Worm (Caenorhabditis elegans) whole organism, mixed stage, embryonic: ENCODE data around the gene F37C12.10.
A peak's percentile ranks its signal among the peaks of the same experiment; 100 is the strongest.

Experiments used
- M03D4.4 ChIP-seq: sonication (generic microtip); optimal IDR thresholded peaks from 2 replicates; lab custom pipeline; 2017; ENCODE audit warnings: mild to moderate bottlenecking, missing genetic modification characterization, missing compliant biosample characterization
- bed-3 ChIP-seq: fragments of 200-800 bp; sonication (Bioruptor generic); optimal IDR thresholded peaks from 3 replicates; lab custom pipeline; 2018; ENCODE audit warnings: mild to moderate bottlenecking, missing genetic modification characterization, moderate library complexity, missing compliant biosample characterization
- blmp-1 ChIP-seq: fragments of 150-350 bp; optimal IDR thresholded peaks from 2 replicates; lab custom pipeline; 2014; ENCODE audit warnings: missing biosample characterization, missing genetic modification characterization
- ceh-39 ChIP-seq: fragments of 150-350 bp; optimal IDR thresholded peaks from 2 replicates; lab custom pipeline; 2014; ENCODE audit warnings: missing biosample characterization, missing genetic modification characterization
- ceh-83 ChIP-seq: fragments of 200-800 bp; sonication (Bioruptor generic); optimal IDR thresholded peaks from 2 replicates; lab custom pipeline; 2018; ENCODE audit warnings: mild to moderate bottlenecking, missing genetic modification characterization, missing compliant biosample characterization
- ces-1 ChIP-seq: fragments of 150-350 bp; optimal IDR thresholded peaks from 2 replicates; lab custom pipeline; 2014; ENCODE audit warnings: missing biosample characterization, missing genetic modification reagents, missing genetic modification characterization
- cnd-1 ChIP-seq: fragments of 200-800 bp; sonication (Bioruptor generic); optimal IDR thresholded peaks from 2 replicates; lab custom pipeline; 2018; ENCODE audit warnings: mild to moderate bottlenecking, missing genetic modification characterization, missing compliant biosample characterization
- drap-1 ChIP-seq: fragments of 200-800 bp; sonication (Bioruptor generic); optimal IDR thresholded peaks from 3 replicates; lab custom pipeline; 2018; ENCODE audit warnings: mild to moderate bottlenecking, missing genetic modification characterization, missing compliant biosample characterization
- elt-1 ChIP-seq: sonication (generic microtip); optimal IDR thresholded peaks from 2 replicates; lab custom pipeline; 2017; ENCODE audit warnings: missing genetic modification characterization, mild to moderate bottlenecking, missing compliant biosample characterization, antibody characterized with exemption, moderate library complexity, borderline replicate concordance; ENCODE audit not compliant: insufficient read depth
- elt-3 ChIP-seq: fragments of 150-350 bp; optimal IDR thresholded peaks from 2 replicates; lab custom pipeline; 2014; ENCODE audit warnings: missing biosample characterization, missing genetic modification characterization
- flh-1 ChIP-seq: fragments of 200-800 bp; sonication (Bioruptor generic); optimal IDR thresholded peaks from 2 replicates; lab custom pipeline; 2018; ENCODE audit warnings: mild to moderate bottlenecking, missing genetic modification characterization, moderate library complexity, missing compliant biosample characterization
- ham-2 ChIP-seq: fragments of 200-800 bp; sonication (Bioruptor generic); optimal IDR thresholded peaks from 2 replicates; lab custom pipeline; 2018; ENCODE audit warnings: mild to moderate bottlenecking, missing genetic modification characterization, missing compliant biosample characterization
- hlh-1 ChIP-seq: fragments of 150-350 bp; optimal IDR thresholded peaks from 2 replicates; lab custom pipeline; 2014; ENCODE audit warnings: missing biosample characterization, missing genetic modification reagents, missing genetic modification characterization
- lin-13 ChIP-seq: fragments of 150-350 bp; optimal IDR thresholded peaks from 2 replicates; lab custom pipeline; 2014; ENCODE audit warnings: missing biosample characterization, missing genetic modification characterization
- lin-32 ChIP-seq: fragments of 200-800 bp; sonication (Bioruptor generic); optimal IDR thresholded peaks from 2 replicates; lab custom pipeline; 2018; ENCODE audit warnings: mild to moderate bottlenecking, missing genetic modification characterization, missing compliant biosample characterization
- lsy-2 ChIP-seq: fragments of 150-350 bp; optimal IDR thresholded peaks from 2 replicates; lab custom pipeline; 2014; ENCODE audit warnings: missing biosample characterization, missing genetic modification characterization
- mab-5 ChIP-seq: fragments of 150-350 bp; optimal IDR thresholded peaks from 2 replicates; lab custom pipeline; 2014; ENCODE audit warnings: missing biosample characterization, missing genetic modification characterization
- mep-1 ChIP-seq: fragments of 150-350 bp; optimal IDR thresholded peaks from 2 replicates; lab custom pipeline; 2017; ENCODE audit warnings: missing biosample characterization, missing genetic modification reagents, missing genetic modification characterization, inconsistent platforms
- mls-2 ChIP-seq: sonication (generic microtip); optimal IDR thresholded peaks from 2 replicates; lab custom pipeline; 2016; ENCODE audit warnings: mild to moderate bottlenecking, missing genetic modification characterization, moderate library complexity, missing compliant biosample characterization
- nhr-12 ChIP-seq: fragments of 150-350 bp; optimal IDR thresholded peaks from 2 replicates; lab custom pipeline; 2014; ENCODE audit warnings: missing biosample characterization, missing genetic modification characterization
- nhr-237 ChIP-seq: fragments of 150-350 bp; optimal IDR thresholded peaks from 2 replicates; lab custom pipeline; 2014; ENCODE audit warnings: missing biosample characterization, missing genetic modification characterization
- nhr-28 ChIP-seq: fragments of 150-350 bp; optimal IDR thresholded peaks from 2 replicates; lab custom pipeline; 2014; ENCODE audit warnings: missing biosample characterization, missing genetic modification characterization
- nhr-76 ChIP-seq: sonication (generic microtip); optimal IDR thresholded peaks from 2 replicates; lab custom pipeline; 2017; ENCODE audit warnings: missing biosample characterization, missing genetic modification characterization
- pha-4 ChIP-seq: fragments of 150-350 bp; optimal IDR thresholded peaks from 2 replicates; lab custom pipeline; 2018; ENCODE audit warnings: missing biosample characterization, missing genetic modification reagents, missing genetic modification characterization
- sem-2 ChIP-seq: fragments of 200-800 bp; sonication (Bioruptor generic); optimal IDR thresholded peaks from 2 replicates; lab custom pipeline; 2018; ENCODE audit warnings: mild to moderate bottlenecking, missing genetic modification characterization, missing compliant biosample characterization
- snpc-4 ChIP-seq: fragments of 150-350 bp; optimal IDR thresholded peaks from 2 replicates; lab custom pipeline; 2014; ENCODE audit warnings: missing biosample characterization, missing genetic modification characterization
- sptf-1 ChIP-seq: sonication (generic microtip); optimal IDR thresholded peaks from 2 replicates; lab custom pipeline; 2017; ENCODE audit warnings: mild to moderate bottlenecking, missing genetic modification characterization, moderate library complexity, missing compliant biosample characterization
- tbx-8 ChIP-seq: fragments of 200-800 bp; sonication (Bioruptor generic); optimal IDR thresholded peaks from 2 replicates; lab custom pipeline; 2018; ENCODE audit warnings: mild to moderate bottlenecking, missing genetic modification characterization, moderate library complexity, missing compliant biosample characterization
- unc-120 ChIP-seq: sonication (generic microtip); optimal IDR thresholded peaks from 2 replicates; lab custom pipeline; 2017; ENCODE audit warnings: missing genetic modification characterization, missing compliant biosample characterization; ENCODE audit not compliant: poor library complexity, severe bottlenecking
- unc-62 ChIP-seq: fragments of 150-350 bp; optimal IDR thresholded peaks from 2 replicates; lab custom pipeline; 2014; ENCODE audit warnings: missing biosample characterization, missing genetic modification reagents, missing genetic modification characterization
- zip-8 ChIP-seq: fragments of 150-350 bp; optimal IDR thresholded peaks from 2 replicates; lab custom pipeline; 2014; ENCODE audit warnings: missing biosample characterization, missing genetic modification characterization
- ztf-11 ChIP-seq: fragments of 150-350 bp; optimal IDR thresholded peaks from 2 replicates; lab custom pipeline; 2014; ENCODE audit warnings: missing biosample characterization, missing genetic modification characterization

F37C12.10 gene

DNA sequence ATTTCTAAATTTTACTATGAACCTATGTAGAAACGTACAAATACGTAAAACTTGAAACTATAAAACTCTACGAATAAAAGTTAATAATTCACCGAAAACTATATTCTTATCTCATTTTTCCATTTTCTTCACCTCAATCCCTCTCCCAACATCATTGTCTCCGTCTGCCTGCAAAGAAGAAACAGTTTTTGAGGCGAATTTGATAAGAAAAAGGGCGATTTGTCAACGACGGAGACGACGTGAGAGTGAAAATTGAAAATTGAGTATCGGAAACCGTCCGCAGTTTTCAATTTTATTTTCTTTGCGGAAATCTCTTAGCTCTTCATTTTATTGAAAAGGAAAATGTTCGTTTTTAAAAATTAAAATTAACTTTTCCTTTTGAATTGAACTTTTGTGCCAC lies 23.8 kb upstream of the F37C12.10 start:
- no peak for TF ChIP-seq elt-3 (tag; lab: Kevin White, UChicago)
- no peak for TF ChIP-seq nhr-76 (tag; lab: Kevin White, UChicago)
- TF ChIP-seq flh-1 (GFP tag; lab: Kevin White, UChicago), result no peak
- no peak for TF ChIP-seq sptf-1
- no peak for TF ChIP-seq blmp-1 (tag; lab: Kevin White, UChicago)

- TF ChIP-seq blmp-1 (tag; lab: Kevin White, UChicago) (no peak), bed-3 (GFP tag; lab: Kevin White, UChicago) (no peak), elt-1 (tag; lab: Kevin White, UChicago) (no peak)
These were observed 22.3 kb upstream of the F37C12.10 start for ce11 chrIII:7210486-7210885.

DNA sequence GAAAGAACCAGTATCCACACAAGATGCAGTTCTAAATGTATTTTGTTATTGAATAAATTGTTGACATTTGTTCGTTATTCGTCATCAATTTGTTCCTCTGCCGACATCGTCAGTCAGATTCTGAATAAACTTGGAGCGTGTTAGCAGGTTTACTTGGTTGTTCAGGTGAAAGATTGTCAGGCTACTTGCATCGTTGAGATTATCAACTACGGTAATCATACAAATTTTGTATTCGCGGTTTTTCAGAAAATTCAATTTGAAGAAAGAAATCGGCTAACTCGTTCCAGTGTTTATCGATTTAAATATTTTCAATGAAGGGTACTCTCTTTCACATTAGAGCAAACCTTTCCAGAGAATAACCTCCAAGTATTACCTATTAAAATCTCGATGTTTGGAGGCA lies 21.5 kb upstream of the F37C12.10 start, which contains the start of gene R151.2:
R151.2 (plus strand) TSS at position 247 of the 400 bp plus-strand sequence.
- TF ChIP-seq lsy-2 (tag; lab: Kevin White, UChicago), result no peak
- TF ChIP-seq tbx-8, result no peak
- TF ChIP-seq mls-2 (tag; lab: Kevin White, UChicago), result no peak
- no peak for TF ChIP-seq unc-62
- TF ChIP-seq elt-1 (tag; lab: Kevin White, UChicago), result no peak
- TF ChIP-seq mep-1 (tag; lab: Kevin White, UChicago), result no peak
- TF ChIP-seq lin-32, result no peak
- no peak for TF ChIP-seq hlh-1 (tag; lab: Kevin White, UChicago)
- TF ChIP-seq mab-5 (tag; lab: Kevin White, UChicago), result no peak
- no peak for TF ChIP-seq ceh-39
- no peak for TF ChIP-seq flh-1 (GFP tag; lab: Kevin White, UChicago)

ce11 chrIII:7207903-7208497 lies 19.8 kb upstream of the F37C12.10 start, which contains the start of gene rpl-6:
rpl-6 (plus strand) TSS chrIII:7208447.
- TF ChIP-seq lin-13 (tag; lab: Kevin White, UChicago), result peak; percentile 86
- TF ChIP-seq snpc-4 (tag; lab: Kevin White, UChicago), result no peak
- peak; percentile 89 for TF ChIP-seq nhr-237 (tag; lab: Kevin White, UChicago)
- TF ChIP-seq unc-62, result peak; percentile 1
- TF ChIP-seq drap-1 (GFP tag; lab: Kevin White, UChicago), result no peak
- TF ChIP-seq pha-4 (tag; lab: Kevin White, UChicago), result peak; percentile 89
- TF ChIP-seq tbx-8, result no peak
- peak; percentile 50 for TF ChIP-seq hlh-1 (tag; lab: Kevin White, UChicago)
- no peak for TF ChIP-seq M03D4.4
- no peak for TF ChIP-seq lin-32
- no peak for TF ChIP-seq nhr-28 (tag; lab: Kevin White, UChicago)
- no peak for TF ChIP-seq zip-8 (tag; lab: Kevin White, UChicago)
- peak; percentile 99 for TF ChIP-seq mep-1 (tag; lab: Kevin White, UChicago)
- TF ChIP-seq elt-3 (tag; lab: Kevin White, UChicago), result no peak
- no peak for TF ChIP-seq elt-1 (tag; lab: Kevin White, UChicago)
- no peak for TF ChIP-seq ztf-11 (tag; lab: Kevin White, UChicago)
- TF ChIP-seq mls-2 (tag; lab: Kevin White, UChicago), result no peak
- TF ChIP-seq unc-120 (tag; lab: Kevin White, UChicago), result peak; percentile 67
- TF ChIP-seq ceh-83 (GFP tag; lab: Kevin White, UChicago), result no peak
- no peak for TF ChIP-seq nhr-12
- TF ChIP-seq sptf-1, result peak; percentile 55
- TF ChIP-seq blmp-1 (tag; lab: Kevin White, UChicago), result no peak
- TF ChIP-seq lsy-2 (tag; lab: Kevin White, UChicago), result peak; percentile 99
- peak; percentile 64 for TF ChIP-seq ces-1 (GFP tag; lab: Kevin White, UChicago)
- TF ChIP-seq bed-3 (GFP tag; lab: Kevin White, UChicago), result no peak
- TF ChIP-seq ceh-39, result peak; percentile 75
- TF ChIP-seq mab-5 (tag; lab: Kevin White, UChicago), result no peak
- no peak for TF ChIP-seq sem-2
- peak; percentile 52 for TF ChIP-seq ham-2 (GFP tag; lab: Kevin White, UChicago)
- TF ChIP-seq flh-1 (GFP tag; lab: Kevin White, UChicago), result no peak
- no peak for TF ChIP-seq cnd-1 (tag; lab: Kevin White, UChicago)
